Worm (Caenorhabditis elegans) whole organism, L1 larva: ENCODE data around the gene lon-8.

Source experiments
- ama-1 ChIP-seq: fragments of 150-350 bp; optimal IDR thresholded peaks from 2 replicates; lab custom pipeline; 2014
- nhr-20 ChIP-seq: sonication (generic microtip); optimal IDR thresholded peaks from 2 replicates; lab custom pipeline; 2016; ENCODE audit warnings: mild to moderate bottlenecking, missing genetic modification characterization, missing compliant biosample characterization
- nhr-28 ChIP-seq: fragments of 150-350 bp; optimal IDR thresholded peaks from 2 replicates; lab custom pipeline; 2014; ENCODE audit warnings: missing biosample characterization, missing genetic modification characterization
- snpc-4 ChIP-seq: fragments of 150-350 bp; optimal IDR thresholded peaks from 2 replicates; lab custom pipeline; 2014; ENCODE audit warnings: missing biosample characterization, missing genetic modification characterization

DNA sequence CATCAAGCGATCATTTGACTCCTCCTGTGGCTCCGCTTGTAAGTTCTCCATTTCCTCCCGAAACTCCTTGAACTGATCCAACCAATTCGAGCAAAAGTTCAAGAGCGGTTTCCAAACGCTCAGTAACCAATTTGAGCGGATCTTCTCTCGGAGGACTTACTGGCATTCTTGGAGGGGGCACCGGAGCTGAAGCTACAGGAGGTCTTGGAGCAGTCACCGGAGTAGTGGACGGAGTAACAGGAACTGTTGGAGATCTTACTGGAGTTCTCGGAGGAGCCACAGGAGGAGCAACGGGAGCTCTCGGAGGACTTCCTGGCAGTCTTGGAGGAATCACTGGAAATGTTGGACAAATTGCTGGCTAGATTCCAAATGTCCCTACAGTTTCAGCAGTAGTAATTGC is 7.5 kb upstream of the lon-8 start:
- TF ChIP-seq nhr-28 (tag; lab: Kevin White, UChicago) = no peak
- no peak for TF ChIP-seq nhr-20 (tag; lab: Kevin White, UChicago)
- TF ChIP-seq snpc-4 (tag; lab: Kevin White, UChicago) = no peak
- TF ChIP-seq ama-1 (lab: Kevin White, UChicago) = no peak
